Worm (Caenorhabditis elegans) whole organism, L1 larva: Measurements from ENCODE around the gene orc-3.

Source experiments
- C04F5.9 ChIP-seq: sonication (generic microtip); optimal IDR thresholded peaks from 2 replicates; lab custom pipeline; 2016; ENCODE audit warnings: missing genetic modification characterization, missing compliant biosample characterization
- C16A3.4 ChIP-seq: fragments of 150-350 bp; optimal IDR thresholded peaks from 2 replicates; lab custom pipeline; 2014; ENCODE audit warnings: missing biosample characterization, missing genetic modification characterization
- F16B12.6 ChIP-seq: fragments of 150-350 bp; optimal IDR thresholded peaks from 2 replicates; lab custom pipeline; 2014; ENCODE audit warnings: missing biosample characterization, missing genetic modification characterization
- Y116A8C.19 ChIP-seq: sonication (generic microtip); optimal IDR thresholded peaks from 2 replicates; lab custom pipeline; 2016; ENCODE audit warnings: missing compliant biosample characterization, missing genetic modification characterization, borderline replicate concordance
- aha-1 ChIP-seq: fragments of 150-350 bp; optimal IDR thresholded peaks from 2 replicates; lab custom pipeline; 2014; ENCODE audit warnings: missing biosample characterization, missing genetic modification characterization
- alr-1 ChIP-seq: fragments of 200-800 bp; sonication (Bioruptor generic); optimal IDR thresholded peaks from 2 replicates; lab custom pipeline; 2018; ENCODE audit warnings: borderline replicate concordance, mild to moderate bottlenecking, missing genetic modification characterization, missing compliant biosample characterization
- aly-2 ChIP-seq: fragments of 150-350 bp; optimal IDR thresholded peaks from 2 replicates; lab custom pipeline; 2014; ENCODE audit warnings: missing biosample characterization, missing genetic modification characterization
- ama-1 ChIP-seq: fragments of 150-350 bp; optimal IDR thresholded peaks from 2 replicates; lab custom pipeline; 2014
- blmp-1 ChIP-seq: fragments of 150-350 bp; optimal IDR thresholded peaks from 2 replicates; lab custom pipeline; 2014; ENCODE audit warnings: missing biosample characterization, missing genetic modification characterization
- ceh-8 ChIP-seq: fragments of 200-800 bp; sonication (Bioruptor generic); optimal IDR thresholded peaks from 2 replicates; lab custom pipeline; 2018; ENCODE audit warnings: mild to moderate bottlenecking, missing genetic modification characterization, moderate library complexity, missing compliant biosample characterization
- ceh-82 ChIP-seq, 3 experiments: fragments of 150-350 bp in 1 of 3; sonication (generic microtip) in 2 of 3; optimal IDR thresholded peaks; 2 replicates each; lab custom pipeline; 2014 to 2017; ENCODE audit warnings: missing biosample characterization in 3 of 3, missing genetic modification characterization in 3 of 3
- ceh-88 ChIP-seq: fragments of 200-800 bp; sonication (Bioruptor generic); IDR thresholded peaks from 2 replicates; pipeline ENCODE4 v1.3.6; 2022; ENCODE audit warnings: missing genetic modification characterization, missing compliant biosample characterization
- ceh-90 ChIP-seq: sonication (generic microtip); optimal IDR thresholded peaks from 2 replicates; lab custom pipeline; 2016; ENCODE audit warnings: missing genetic modification characterization, missing compliant biosample characterization
- ces-1 ChIP-seq: fragments of 150-350 bp; optimal IDR thresholded peaks from 2 replicates; lab custom pipeline; 2014; ENCODE audit warnings: missing biosample characterization, missing genetic modification reagents, missing genetic modification characterization
- dpl-1 ChIP-seq, 3 experiments: fragments of 150-350 bp in 2 of 3; sonication (generic microtip) in 1 of 3; optimal IDR thresholded peaks; 2 replicates each; lab custom pipeline; 2014 to 2017; ENCODE audit warnings: missing biosample characterization in 3 of 3, missing genetic modification characterization in 3 of 3, missing genetic modification reagents in 3 of 3
- dsc-1 ChIP-seq: sonication (generic microtip); optimal IDR thresholded peaks from 2 replicates; lab custom pipeline; 2016; ENCODE audit warnings: mild to moderate bottlenecking, missing genetic modification characterization, missing compliant biosample characterization
- efl-1 ChIP-seq, 4 experiments: fragments of 150-350 bp; optimal IDR thresholded peaks in 3 of 4; peaks in 1 of 4; 1 replicate in 1 of 4; 2 replicates in 3 of 4; lab custom pipeline; 2014; ENCODE audit warnings: missing biosample characterization in 2 of 4, missing genetic modification characterization in 2 of 4, missing genetic modification reagents in 2 of 4
- egl-27 ChIP-seq, 2 experiments: fragments of 150-350 bp in 1 of 2; sonication (generic microtip); optimal IDR thresholded peaks; 3 replicates each; lab custom pipeline; 2017 to 2018; ENCODE audit warnings: missing biosample characterization in 2 of 2, missing genetic modification characterization in 2 of 2, missing genetic modification reagents in 2 of 2
- elt-3 ChIP-seq, 6 experiments: fragments of 150-350 bp in 1 of 6; sonication (generic microtip); optimal IDR thresholded peaks; 2 replicates each; lab custom pipeline; 2017 to 2018; ENCODE audit warnings: missing biosample characterization in 6 of 6, missing genetic modification characterization in 6 of 6, inconsistent platforms in 1 of 6
- ets-5 ChIP-seq: fragments of 200-800 bp; sonication (Bioruptor generic); IDR thresholded peaks from 2 replicates; pipeline ENCODE4 v1.3.6; 2022; ENCODE audit warnings: missing genetic modification characterization, missing compliant biosample characterization
- fos-1 ChIP-seq: fragments of 150-350 bp; optimal IDR thresholded peaks from 2 replicates; lab custom pipeline; 2014; ENCODE audit warnings: missing biosample characterization, missing genetic modification characterization
- grh-1 ChIP-seq: fragments of 200-800 bp; sonication (Bioruptor generic); IDR thresholded peaks from 2 replicates; pipeline ENCODE4 v1.3.6; 2022; ENCODE audit warnings: missing genetic modification reagents, missing genetic modification characterization, missing compliant biosample characterization
- hpl-2 ChIP-seq: fragments of 150-350 bp; optimal IDR thresholded peaks from 2 replicates; lab custom pipeline; 2014; ENCODE audit warnings: missing biosample characterization, missing genetic modification reagents, missing genetic modification characterization
- isw-1 ChIP-seq: fragments of 200-800 bp; sonication (Bioruptor generic); IDR thresholded peaks from 2 replicates; pipeline ENCODE4 v1.3.6; 2022; ENCODE audit warnings: missing genetic modification characterization, missing compliant biosample characterization
- lin-13 ChIP-seq: fragments of 150-350 bp; optimal IDR thresholded peaks from 2 replicates; lab custom pipeline; 2014; ENCODE audit warnings: missing biosample characterization, missing genetic modification reagents, missing genetic modification characterization
- lin-14 ChIP-seq: fragments of 200-800 bp; sonication (Bioruptor generic); optimal IDR thresholded peaks from 2 replicates; lab custom pipeline; 2018; ENCODE audit warnings: mild to moderate bottlenecking, missing genetic modification characterization, moderate library complexity, missing compliant biosample characterization
- lin-39 ChIP-seq: fragments of 150-350 bp; optimal IDR thresholded peaks from 2 replicates; lab custom pipeline; 2014; ENCODE audit warnings: missing biosample characterization, missing genetic modification reagents, missing genetic modification characterization
- lsy-2 ChIP-seq, 2 experiments: fragments of 150-350 bp; optimal IDR thresholded peaks; 2 replicates each; lab custom pipeline; 2014; ENCODE audit warnings: missing biosample characterization in 2 of 2, missing genetic modification characterization in 2 of 2
- nhr-20 ChIP-seq: sonication (generic microtip); optimal IDR thresholded peaks from 2 replicates; lab custom pipeline; 2016; ENCODE audit warnings: mild to moderate bottlenecking, missing genetic modification characterization, missing compliant biosample characterization
- nhr-47 ChIP-seq: sonication (generic microtip); optimal IDR thresholded peaks from 2 replicates; lab custom pipeline; 2016; ENCODE audit warnings: mild to moderate bottlenecking, missing genetic modification characterization, moderate library complexity, missing compliant biosample characterization
- nhr-76 ChIP-seq: sonication (generic microtip); optimal IDR thresholded peaks from 2 replicates; lab custom pipeline; 2017; ENCODE audit warnings: missing biosample characterization, missing genetic modification characterization
- nhr-85 ChIP-seq: sonication (generic microtip); peaks from one replicate; lab custom pipeline; 2016; ENCODE audit warnings: missing genetic modification characterization, inconsistent platforms, missing compliant biosample characterization
- pax-3 ChIP-seq: fragments of 200-800 bp; sonication (Bioruptor generic); optimal IDR thresholded peaks from 2 replicates; lab custom pipeline; 2018; ENCODE audit warnings: mild to moderate bottlenecking, missing genetic modification characterization, moderate library complexity, missing compliant biosample characterization
- snpc-4 ChIP-seq: fragments of 150-350 bp; optimal IDR thresholded peaks from 2 replicates; lab custom pipeline; 2014; ENCODE audit warnings: missing biosample characterization, missing genetic modification characterization
- sox-4 ChIP-seq: sonication (generic microtip); optimal IDR thresholded peaks from 2 replicates; lab custom pipeline; 2016; ENCODE audit warnings: missing genetic modification characterization, missing compliant biosample characterization
- swsn-7 ChIP-seq: sonication (generic microtip); optimal IDR thresholded peaks from 2 replicates; lab custom pipeline; 2016; ENCODE audit warnings: missing genetic modification characterization, missing compliant biosample characterization
- tbx-2 ChIP-seq: sonication (generic microtip); optimal IDR thresholded peaks from 2 replicates; lab custom pipeline; 2016; ENCODE audit warnings: missing genetic modification characterization, missing compliant biosample characterization
- tlp-1 ChIP-seq: fragments of 150-350 bp; optimal IDR thresholded peaks from 2 replicates; lab custom pipeline; 2014; ENCODE audit warnings: missing biosample characterization, missing genetic modification characterization
- unc-30 ChIP-seq: sonication (generic microtip); optimal IDR thresholded peaks from 2 replicates; lab custom pipeline; 2017; ENCODE audit warnings: missing biosample characterization, missing genetic modification characterization
- unc-98 ChIP-seq: fragments of 200-800 bp; sonication (Bioruptor generic); IDR thresholded peaks from 2 replicates; pipeline ENCODE4 v1.3.6; 2022; ENCODE audit warnings: missing genetic modification characterization, missing compliant biosample characterization
- zag-1 ChIP-seq: fragments of 150-350 bp; optimal IDR thresholded peaks from 2 replicates; lab custom pipeline; 2014; ENCODE audit warnings: missing biosample characterization, missing genetic modification characterization
- ztf-4 ChIP-seq: fragments of 150-350 bp; optimal IDR thresholded peaks from 2 replicates; lab custom pipeline; 2014; ENCODE audit warnings: missing biosample characterization, missing genetic modification characterization

orc-3 gene

DNA sequence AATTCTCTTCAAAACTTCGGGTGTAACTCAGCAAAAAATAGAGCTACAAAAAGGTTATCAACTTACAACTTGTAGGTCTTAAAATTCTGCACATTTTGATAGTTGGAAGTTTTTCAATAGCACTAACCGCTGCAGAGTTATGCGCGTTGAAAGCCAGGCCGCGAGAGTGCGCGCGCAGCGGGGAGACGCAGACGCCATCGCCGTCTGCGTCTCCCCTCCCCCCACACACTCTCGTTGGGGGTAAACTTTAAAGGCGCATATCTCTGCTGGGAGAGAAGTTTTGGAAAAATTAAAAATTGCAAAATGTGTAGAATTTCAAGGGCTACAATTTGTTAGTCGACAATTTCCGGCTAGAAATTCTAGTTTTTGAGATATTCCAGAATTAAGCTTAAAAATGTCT, 21.6 kb downstream of the orc-3 start:
- TF ChIP-seq pax-3 (tag; lab: Kevin White, UChicago) = no peak
- no peak for TF ChIP-seq lin-14 (GFP tag; lab: Kevin White, UChicago)
- no peak for TF ChIP-seq F16B12.6 (tag; lab: Kevin White, UChicago)
- TF ChIP-seq ceh-88 (GFP tag; lab: Robert Waterston, UW) = no peak
- no peak for TF ChIP-seq swsn-7 (tag; lab: Kevin White, UChicago)
- no peak for TF ChIP-seq ces-1 (GFP tag; lab: Kevin White, UChicago)
- TF ChIP-seq Y116A8C.19 = no peak
- no peak for TF ChIP-seq nhr-20 (tag; lab: Kevin White, UChicago)
- no peak for TF ChIP-seq fos-1 (tag; lab: Kevin White, UChicago)
- TF ChIP-seq ama-1 (lab: Kevin White, UChicago) = no peak
- no peak for TF ChIP-seq hpl-2 (GFP tag; lab: Kevin White, UChicago)
- no peak for TF ChIP-seq tbx-2 (tag; lab: Kevin White, UChicago)
- TF ChIP-seq ceh-90 (tag; lab: Kevin White, UChicago) = no peak

DNA sequence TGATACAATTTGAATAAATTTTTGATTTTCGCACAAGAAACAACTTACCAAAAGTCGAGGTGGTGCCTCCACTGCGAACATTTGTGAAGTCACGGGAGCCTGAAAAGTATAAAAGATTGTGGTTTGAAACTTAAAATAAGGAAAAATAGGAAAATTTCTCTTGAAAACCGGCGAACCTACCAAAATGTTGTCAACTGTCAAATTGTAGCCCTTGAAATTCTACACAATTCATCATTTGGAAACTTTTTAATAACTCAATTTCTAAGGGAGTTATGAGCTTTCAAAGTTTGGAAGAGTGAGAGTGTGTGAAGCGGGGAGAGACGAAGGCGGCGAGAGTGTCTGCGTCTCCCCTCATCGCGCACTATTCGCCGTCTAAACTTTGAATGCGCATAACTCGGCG, 22.2 kb downstream of the orc-3 start, which contains the start of gene pes-4:
Gene pes-4 (minus strand): TSS at position 101 of the 400 bp plus-strand sequence.
- TF ChIP-seq lin-13 = no peak

DNA sequence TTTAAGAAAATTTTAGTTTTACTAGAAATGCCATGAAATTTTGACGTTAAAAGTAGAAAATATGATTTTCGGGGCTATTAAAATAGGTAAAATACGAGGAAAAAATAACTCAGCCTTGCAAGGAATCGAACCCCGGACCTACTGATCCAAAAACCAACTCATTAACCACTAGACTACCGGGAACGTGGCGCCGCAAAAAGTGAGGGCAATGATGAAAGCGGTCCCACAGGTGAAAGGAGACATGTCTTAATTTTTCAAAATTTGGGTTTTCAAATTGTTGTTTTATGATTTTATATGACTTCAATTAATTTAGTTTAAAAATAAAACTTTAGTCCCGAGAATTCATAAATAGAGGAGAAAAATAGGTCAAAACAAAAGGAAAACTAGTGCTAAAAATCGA, 22.7 kb downstream of the orc-3 start:
- no peak for TF ChIP-seq hpl-2 (GFP tag; lab: Kevin White, UChicago)
- no peak for TF ChIP-seq efl-1 (optimal IDR thresholded peaks at IDR 0.05; lab: Kevin White, UChicago)
- TF ChIP-seq efl-1 (GFP tag; optimal IDR thresholded peaks at IDR 0.05 in 1 of 2; lab: Kevin White, UChicago) = peak in 1 of 2 experiments; percentile 86

DNA sequence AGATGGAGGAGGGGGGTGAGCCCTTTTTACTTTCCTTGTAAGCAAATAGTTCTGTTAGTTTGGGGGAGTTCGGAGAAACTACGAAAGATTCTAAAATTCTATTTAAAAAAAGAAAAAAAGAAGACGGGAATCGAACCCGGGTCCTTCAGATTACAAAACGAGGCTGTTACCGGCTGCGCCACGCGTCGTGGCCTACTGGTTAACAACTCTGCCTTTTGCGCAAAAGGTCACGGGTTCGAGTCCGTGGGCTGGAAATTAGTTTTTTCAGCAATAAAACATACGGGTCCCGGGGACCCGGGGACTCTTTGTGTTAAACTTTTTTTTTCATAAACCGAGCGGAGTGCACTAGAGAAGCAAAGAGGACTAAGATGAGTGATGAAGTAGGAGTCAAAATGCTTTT, 23.3 kb downstream of the orc-3 start:
- no peak for TF ChIP-seq ceh-8
- no peak for TF ChIP-seq hpl-2 (GFP tag; lab: Kevin White, UChicago)
- no peak for TF ChIP-seq isw-1 (GFP tag; lab: Robert Waterston, UW)
- TF ChIP-seq nhr-20 (tag; lab: Kevin White, UChicago) = no peak
- no peak for TF ChIP-seq lin-39 (tag; lab: Kevin White, UChicago)
- no peak for TF ChIP-seq dpl-1 (GFP tag; optimal IDR thresholded peaks at IDR 0.05; lab: Kevin White, UChicago)
- no peak for TF ChIP-seq C04F5.9
- TF ChIP-seq blmp-1 (tag; lab: Kevin White, UChicago) = no peak
- TF ChIP-seq efl-1 (optimal IDR thresholded peaks at IDR 0.05; lab: Kevin White, UChicago) = no peak
- no peak for TF ChIP-seq efl-1 (GFP tag; optimal IDR thresholded peaks at IDR 0.05 in 1 of 2; lab: Kevin White, UChicago)
- TF ChIP-seq sox-4 (tag; lab: Kevin White, UChicago) = no peak
- TF ChIP-seq lsy-2 (tag; optimal IDR thresholded peaks at IDR 0.05; lab: Kevin White, UChicago) = no peak
- TF ChIP-seq alr-1 (tag; lab: Kevin White, UChicago) = no peak
- TF ChIP-seq aly-2 (tag; lab: Kevin White, UChicago) = no peak
- no peak for TF ChIP-seq grh-1
- TF ChIP-seq, all 84 proteins: peak for 0

DNA sequence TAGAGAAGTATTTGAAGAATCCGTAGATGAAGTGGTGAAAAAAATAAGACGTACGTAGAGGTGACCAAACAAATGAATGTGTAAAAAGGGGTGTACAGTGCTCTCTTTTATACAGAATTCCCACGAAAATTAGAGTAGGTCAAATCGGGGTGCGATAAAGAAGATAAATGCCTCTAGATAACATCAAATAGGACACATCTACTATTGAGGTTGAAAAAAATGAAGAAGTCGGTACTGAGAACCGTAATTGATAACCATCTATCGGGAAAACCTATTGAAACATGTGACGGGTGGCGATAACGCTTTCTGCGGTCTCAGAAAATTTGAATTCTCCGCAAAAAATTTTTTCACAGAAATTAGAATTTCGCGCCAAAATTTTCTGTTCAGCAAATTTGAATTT, 30.8 kb downstream of the orc-3 start, which contains the start of gene fbxa-61:
Gene fbxa-61 (plus strand): TSS at position 345 of the 400 bp plus-strand sequence.
- no peak for TF ChIP-seq alr-1 (tag; lab: Kevin White, UChicago)
- peak; percentile 67 for TF ChIP-seq nhr-85 (tag; lab: Kevin White, UChicago)

DNA sequence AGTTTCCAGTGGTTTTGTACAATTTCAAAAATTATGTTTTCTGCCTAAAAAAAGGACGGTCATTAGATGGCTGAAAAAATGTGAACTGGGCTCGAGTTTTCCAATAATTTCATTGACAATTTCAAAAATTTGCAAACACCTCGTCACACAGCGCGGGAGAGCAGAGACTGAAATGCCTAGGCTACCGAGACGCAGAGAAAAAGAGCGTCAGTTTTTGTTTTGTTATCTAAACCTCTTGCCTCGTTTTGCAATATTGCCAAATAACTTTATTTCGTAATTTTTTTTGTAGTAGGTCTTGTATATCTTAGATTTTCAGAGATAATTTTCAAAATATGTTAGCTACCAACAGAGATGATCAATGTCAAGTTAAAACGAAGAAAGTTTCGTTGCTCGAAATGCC, 35.3 kb downstream of the orc-3 start, which contains the start of gene fbxa-63:
Gene fbxa-63 (plus strand): TSS at position 310 of the 400 bp plus-strand sequence.
- TF ChIP-seq nhr-47 (tag; lab: Kevin White, UChicago) (peak; percentile 37), nhr-76 (tag; lab: Kevin White, UChicago) (no peak), C16A3.4 (tag; lab: Kevin White, UChicago) (no peak), ztf-4 (tag; lab: Kevin White, UChicago) (no peak), ceh-82 (tag; optimal IDR thresholded peaks at IDR 0.05; lab: Kevin White, UChicago) (peak in 1 of 3 experiments; percentile 35), alr-1 (tag; lab: Kevin White, UChicago) (no peak), aha-1 (no peak), snpc-4 (tag; lab: Kevin White, UChicago) (no peak), dsc-1 (tag; lab: Kevin White, UChicago) (no peak), egl-27 (tag; optimal IDR thresholded peaks at IDR 0.05; lab: Kevin White, UChicago) (no peak), unc-30 (tag; lab: Kevin White, UChicago) (no peak), unc-98 (GFP tag; lab: Robert Waterston, UW) (no peak), ces-1 (GFP tag; lab: Kevin White, UChicago) (no peak), ceh-88 (GFP tag; lab: Robert Waterston, UW) (no peak), tlp-1 (no peak), elt-3 (tag; optimal IDR thresholded peaks at IDR 0.05; lab: Kevin White, UChicago) (peak in 1 of 6 experiments; percentile 19), isw-1 (GFP tag; lab: Robert Waterston, UW) (no peak), ets-5 (no peak), blmp-1 (tag; lab: Kevin White, UChicago) (no peak), zag-1 (tag; lab: Kevin White, UChicago) (no peak), lin-39 (tag; lab: Kevin White, UChicago) (no peak), Y116A8C.19 (no peak)
